Fruit fly (Drosophila melanogaster) whole organism: ENCODE measurements around the gene CG7691.

ENCODE experiments used
- EcR ChIP-seq, 2 experiments: fragments of >200 bp; optimal IDR thresholded peaks; 2 replicates each; lab custom pipeline; 2017; ENCODE audit warnings: missing biosample characterization in 2 of 2, missing genetic modification characterization in 2 of 2, missing genetic modification reagents in 2 of 2
- usp ChIP-seq: fragments of >200 bp; optimal IDR thresholded peaks from 2 replicates; lab custom pipeline; 2017; ENCODE audit warnings: missing biosample characterization, missing genetic modification characterization, mixed read lengths

dm6 chr3R:18546159-18546558 lies 13.5 kb upstream of the CG7691 start:
- TF ChIP-seq usp (GFP tag; lab: Kevin White, UChicago) (no peak), EcR (GFP tag; optimal IDR thresholded peaks at IDR 0.05; lab: Kevin White, UChicago) (no peak)
